Fruit fly (Drosophila melanogaster): ENCODE measurements around the gene CG14325.

The CG14325 gene

DNA sequence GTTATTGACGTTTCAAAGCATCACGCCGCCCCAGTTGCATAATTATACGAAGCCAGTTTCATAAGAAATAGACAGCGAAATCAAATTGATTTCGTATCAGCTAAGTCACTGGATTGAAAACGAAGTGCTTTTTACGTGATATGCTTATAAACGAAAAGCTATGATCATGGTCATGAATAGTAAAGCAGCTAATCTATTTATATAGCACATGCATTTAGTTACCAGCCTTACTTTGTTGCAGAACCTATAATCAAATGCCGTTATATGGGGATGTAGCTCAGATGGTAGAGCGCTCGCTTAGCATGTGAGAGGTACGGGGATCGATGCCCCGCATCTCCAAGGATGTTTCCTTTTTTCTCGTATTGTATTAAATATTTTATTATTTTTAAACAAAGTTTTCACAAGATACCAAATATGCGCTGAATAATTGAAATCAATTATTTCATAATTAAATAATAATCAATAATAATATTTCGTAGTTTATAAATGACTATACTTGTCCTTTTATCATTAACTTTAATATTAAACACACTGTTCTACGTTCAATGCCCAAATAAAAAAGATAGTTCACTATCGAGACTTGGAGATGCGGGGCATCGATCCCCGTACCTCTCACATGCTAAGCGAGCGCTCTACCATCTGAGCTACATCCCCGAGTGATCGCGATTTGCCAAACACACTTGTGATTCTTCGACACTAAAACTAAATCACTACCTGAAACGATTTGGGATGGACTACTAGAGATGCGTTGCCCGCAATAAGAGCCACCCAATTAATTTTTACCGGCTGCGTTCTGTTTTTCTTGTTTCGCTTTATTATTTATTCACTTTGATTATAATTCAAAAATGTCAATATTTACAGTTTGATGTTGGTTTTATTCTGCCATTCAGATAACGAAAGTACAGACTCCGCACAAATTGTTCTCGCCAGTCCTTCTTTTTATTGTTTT, 19.4 kb downstream of the CG14325 start:
- no peak for TF ChIP-seq ttk (optimal IDR thresholded peaks at IDR 0.05)
- no peak for TF ChIP-seq insv (optimal IDR thresholded peaks at IDR 0.05)
- no peak for TF ChIP-seq h (optimal IDR thresholded peaks at IDR 0.05)
- no peak for TF ChIP-seq psq (optimal IDR thresholded peaks at IDR 0.05)
- no peak for TF ChIP-seq Sin3A (optimal IDR thresholded peaks at IDR 0.05)
- no peak for TF ChIP-seq Myc (optimal IDR thresholded peaks at IDR 0.05)

DNA sequence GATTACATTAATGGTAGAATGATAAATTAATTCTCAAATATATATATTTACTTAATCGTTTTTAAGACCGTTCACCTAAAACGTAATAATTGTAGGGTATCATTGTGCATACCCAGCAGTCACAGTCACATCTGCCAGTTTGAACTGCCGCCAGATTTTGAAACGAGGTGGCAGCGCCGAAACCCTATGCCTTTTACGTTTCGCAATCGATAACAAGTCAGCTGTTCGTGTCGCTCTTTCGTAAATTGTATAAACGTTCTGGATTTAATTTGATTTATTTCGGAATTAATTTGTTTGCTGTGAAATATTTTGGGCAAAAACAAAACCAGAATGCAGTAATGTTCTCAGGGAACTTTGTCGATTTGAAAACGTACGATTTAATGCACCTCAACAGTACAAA, 20.5 kb downstream of the CG14325 start, which contains the start of gene CG14322:
Gene CG14322 (plus strand): TSS at position 236 of the 400 bp plus-strand sequence.
- TF ChIP-seq psq (optimal IDR thresholded peaks at IDR 0.05) = no peak
- TF ChIP-seq h (optimal IDR thresholded peaks at IDR 0.05) = no peak
- no peak for TF ChIP-seq ttk (optimal IDR thresholded peaks at IDR 0.05)
- TF ChIP-seq insv (optimal IDR thresholded peaks at IDR 0.05) = no peak
- no peak for TF ChIP-seq Myc (optimal IDR thresholded peaks at IDR 0.05)
- no peak for TF ChIP-seq Sin3A (optimal IDR thresholded peaks at IDR 0.05)

DNA sequence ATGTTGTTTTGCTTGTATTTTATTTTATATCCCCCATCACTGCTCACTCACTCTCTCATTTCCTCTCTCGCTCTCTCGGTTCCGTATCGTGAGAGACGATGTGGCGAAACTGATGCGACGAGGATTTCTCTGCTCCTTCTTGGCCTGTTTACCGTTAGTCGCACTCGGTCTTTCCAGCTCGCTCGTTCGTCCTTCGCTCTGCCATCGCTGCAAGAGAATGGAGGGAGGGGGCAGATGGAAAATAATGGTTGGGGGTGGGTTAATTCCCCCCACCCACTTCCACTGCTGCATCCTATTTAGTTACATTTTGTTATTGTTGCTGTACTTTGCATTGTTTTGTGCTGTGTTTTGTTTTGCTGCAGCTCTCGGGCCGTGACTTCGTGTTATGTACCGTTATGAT, 27.0 kb downstream of the CG14325 start:
- TF ChIP-seq insv (optimal IDR thresholded peaks at IDR 0.05) (no peak), h (optimal IDR thresholded peaks at IDR 0.05) (no peak)

DNA sequence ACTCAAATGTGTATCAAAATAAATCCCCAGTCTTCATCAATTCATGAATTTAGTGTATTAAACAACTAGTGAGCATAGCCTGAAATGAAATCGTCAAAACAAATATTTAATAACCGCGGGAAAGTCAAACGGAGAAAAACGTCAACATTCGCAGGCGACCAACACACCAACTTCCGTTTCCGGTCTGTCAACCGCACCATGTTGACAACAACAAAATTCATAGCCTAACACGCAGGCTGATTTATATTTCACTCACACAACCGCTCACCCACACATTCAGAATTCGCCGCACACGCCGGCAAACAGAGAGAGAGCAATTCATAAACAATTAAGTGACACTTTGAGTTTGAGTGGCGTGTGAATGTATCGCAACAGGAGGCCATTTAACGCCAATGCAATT, 28.1 kb downstream of the CG14325 start:
- TF ChIP-seq insv (optimal IDR thresholded peaks at IDR 0.05) = no peak
- TF ChIP-seq ttk (optimal IDR thresholded peaks at IDR 0.05) = no peak
- no peak for TF ChIP-seq psq (optimal IDR thresholded peaks at IDR 0.05)
- TF ChIP-seq h (optimal IDR thresholded peaks at IDR 0.05) = no peak
- TF ChIP-seq Myc (optimal IDR thresholded peaks at IDR 0.05) = no peak
- no peak for TF ChIP-seq Sin3A (optimal IDR thresholded peaks at IDR 0.05)

DNA sequence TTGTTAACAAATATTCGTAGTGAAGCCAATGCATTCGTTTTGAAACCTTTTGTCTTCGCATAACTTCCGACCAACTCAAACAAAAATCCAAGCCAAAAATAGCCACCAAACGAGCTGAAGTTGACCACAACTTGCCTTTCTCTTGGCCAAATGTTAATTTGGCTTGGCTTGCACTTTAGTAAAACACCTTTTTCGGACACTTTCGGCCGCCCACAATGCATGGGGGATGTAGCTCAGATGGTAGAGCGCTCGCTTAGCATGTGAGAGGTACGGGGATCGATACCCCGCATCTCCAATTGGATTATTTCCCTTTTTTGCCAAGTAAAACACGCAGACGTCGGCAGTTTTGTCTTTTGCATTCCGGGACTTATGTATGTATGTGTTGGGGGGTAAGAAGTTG, 30.0 kb downstream of the CG14325 start:
- TF ChIP-seq psq (optimal IDR thresholded peaks at IDR 0.05) (no peak), Sin3A (optimal IDR thresholded peaks at IDR 0.05) (no peak), Myc (optimal IDR thresholded peaks at IDR 0.05) (no peak), insv (optimal IDR thresholded peaks at IDR 0.05) (no peak), ttk (optimal IDR thresholded peaks at IDR 0.05) (no peak), h (optimal IDR thresholded peaks at IDR 0.05) (no peak)

DNA sequence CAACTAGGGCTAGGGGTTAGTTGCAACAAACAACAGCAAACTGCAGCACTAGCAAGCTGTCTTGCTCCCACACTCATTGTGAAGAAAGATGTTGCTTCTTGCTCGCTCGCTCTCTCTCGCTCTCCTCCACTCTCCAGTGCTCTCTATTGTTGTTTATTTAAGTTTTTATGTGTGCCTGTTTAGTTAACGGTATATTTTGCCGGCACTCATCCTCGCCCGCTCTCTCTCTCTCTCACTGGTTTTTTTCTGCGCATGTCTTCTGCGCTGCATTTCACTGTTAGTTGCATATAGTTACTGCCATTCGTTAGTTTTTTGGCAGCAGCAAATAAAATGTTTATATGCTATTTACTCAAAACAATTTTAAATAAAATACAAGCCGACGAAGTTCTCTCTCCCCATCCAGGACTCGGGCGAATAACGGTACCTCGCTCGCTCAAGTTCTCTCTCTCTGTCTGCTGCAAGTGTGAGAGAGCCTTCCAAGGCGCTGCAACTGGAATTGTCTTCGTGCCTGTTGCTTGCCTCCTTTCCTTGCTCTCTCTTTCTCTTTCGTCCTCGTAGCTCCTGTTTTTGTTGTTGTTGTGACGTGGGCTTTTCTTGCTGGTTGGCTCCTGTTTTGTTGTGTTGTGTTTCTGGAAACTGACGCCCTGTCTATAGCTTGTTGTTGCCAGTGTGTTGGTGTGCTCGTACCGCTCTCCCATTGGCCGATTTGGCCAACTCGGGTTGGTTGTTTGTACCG, 39.3 kb downstream of the CG14325 start:
- TF ChIP-seq insv (optimal IDR thresholded peaks at IDR 0.05) (no peak), Myc (optimal IDR thresholded peaks at IDR 0.05) (no peak), ttk (optimal IDR thresholded peaks at IDR 0.05) (no peak), Sin3A (optimal IDR thresholded peaks at IDR 0.05) (no peak), h (optimal IDR thresholded peaks at IDR 0.05) (no peak), psq (optimal IDR thresholded peaks at IDR 0.05) (no peak)

DNA sequence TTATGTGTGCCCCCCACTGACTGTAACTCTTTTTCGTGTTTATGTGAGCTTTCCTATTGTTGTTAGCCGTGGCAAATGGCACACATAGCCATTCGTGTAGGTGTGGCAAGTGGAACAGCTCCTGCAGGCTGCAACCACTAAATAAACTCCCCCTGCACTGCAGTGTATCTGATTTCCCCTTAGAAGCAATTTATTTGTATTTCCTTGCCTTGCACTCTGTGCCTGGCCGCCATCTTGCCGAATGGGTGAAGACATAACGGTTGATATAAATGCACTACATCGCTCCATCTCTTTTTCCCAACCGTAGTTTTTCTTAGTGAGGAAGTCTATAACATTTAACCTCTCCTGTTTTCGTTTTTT, 39.9 kb downstream of the CG14325 start:
- TF ChIP-seq ttk (optimal IDR thresholded peaks at IDR 0.05) = no peak
- no peak for TF ChIP-seq Myc (optimal IDR thresholded peaks at IDR 0.05)
- TF ChIP-seq Sin3A (optimal IDR thresholded peaks at IDR 0.05) = no peak
- no peak for TF ChIP-seq insv (optimal IDR thresholded peaks at IDR 0.05)
- no peak for TF ChIP-seq h (optimal IDR thresholded peaks at IDR 0.05)
- no peak for TF ChIP-seq psq (optimal IDR thresholded peaks at IDR 0.05)

DNA sequence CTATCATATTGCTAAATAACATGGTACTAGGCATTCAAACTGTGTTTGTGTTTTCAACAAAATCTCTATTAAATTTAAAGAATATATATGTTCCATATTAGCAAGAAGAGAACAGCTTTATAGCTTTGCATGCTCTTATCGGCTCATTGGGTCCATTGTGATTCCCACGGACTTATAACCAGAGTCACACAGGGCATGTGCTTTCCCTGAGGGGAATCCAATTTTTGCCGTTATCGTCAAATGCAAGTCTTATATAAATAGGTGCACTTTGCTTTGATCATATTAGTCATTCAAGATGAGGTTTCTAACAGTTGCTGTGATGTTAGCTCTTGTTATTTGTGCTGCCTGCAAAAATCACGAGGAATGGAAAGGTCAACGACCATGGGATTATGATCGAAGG, 40.4 kb downstream of the CG14325 start, which contains the start of gene CG45045:
Gene CG45045 (plus strand): TSS at position 294 of the 400 bp plus-strand sequence.
- TF ChIP-seq insv (optimal IDR thresholded peaks at IDR 0.05) (no peak), h (optimal IDR thresholded peaks at IDR 0.05) (no peak), Myc (optimal IDR thresholded peaks at IDR 0.05) (no peak), psq (optimal IDR thresholded peaks at IDR 0.05) (no peak), Sin3A (optimal IDR thresholded peaks at IDR 0.05) (no peak), ttk (optimal IDR thresholded peaks at IDR 0.05) (no peak)

DNA sequence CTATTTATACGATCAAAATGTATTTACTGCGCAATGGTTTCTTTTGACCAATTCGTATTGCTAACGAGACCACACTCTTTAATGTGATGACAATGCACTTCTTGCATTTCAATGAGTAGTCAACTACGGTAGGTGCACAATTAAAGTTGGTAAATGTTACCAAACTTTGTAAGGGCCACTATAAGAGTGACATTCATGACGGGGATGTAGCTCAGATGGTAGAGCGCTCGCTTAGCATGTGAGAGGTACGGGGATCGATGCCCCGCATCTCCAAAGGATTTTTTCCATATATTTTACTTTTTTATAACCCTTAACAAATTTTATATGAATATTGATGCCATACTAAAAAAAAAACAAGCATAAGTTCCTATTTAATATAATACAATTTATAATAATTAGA, 41.1 kb downstream of the CG14325 start:
- no peak for TF ChIP-seq Myc (optimal IDR thresholded peaks at IDR 0.05)
- TF ChIP-seq psq (optimal IDR thresholded peaks at IDR 0.05) = no peak
- no peak for TF ChIP-seq insv (optimal IDR thresholded peaks at IDR 0.05)
- TF ChIP-seq ttk (optimal IDR thresholded peaks at IDR 0.05) = no peak
- TF ChIP-seq Sin3A (optimal IDR thresholded peaks at IDR 0.05) = no peak
- no peak for TF ChIP-seq h (optimal IDR thresholded peaks at IDR 0.05)

DNA sequence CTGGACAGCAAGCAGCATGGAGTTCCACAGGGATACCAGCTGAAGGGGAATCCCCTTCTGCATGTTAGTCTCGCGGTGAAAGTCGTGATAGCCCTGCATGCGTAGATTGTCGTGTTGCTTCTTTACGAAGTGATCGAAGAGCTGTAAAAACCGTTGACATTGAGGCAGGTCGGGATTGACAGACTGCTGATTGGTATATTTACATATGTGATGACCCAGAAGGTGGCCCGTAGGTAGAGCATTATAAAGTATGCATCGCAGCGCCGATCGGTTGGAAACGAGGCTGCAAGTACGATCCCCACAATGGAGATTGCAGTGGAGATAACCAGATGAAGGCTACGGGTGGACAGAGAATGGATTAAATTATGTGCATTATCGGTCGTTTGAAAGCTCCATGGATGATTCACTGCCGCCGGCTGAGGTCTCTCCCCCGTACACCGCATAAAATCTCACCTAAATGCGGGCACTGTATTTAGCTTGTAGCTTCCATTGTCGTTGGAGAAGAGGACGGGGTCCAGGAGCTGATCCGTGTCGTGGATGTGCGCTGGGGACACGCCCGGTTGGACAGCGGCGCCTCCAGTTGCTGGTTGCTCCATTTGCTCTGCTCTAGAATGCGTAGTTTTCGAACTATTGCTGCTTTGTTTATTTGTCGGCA, 43.4 kb downstream of the CG14325 start:
- TF ChIP-seq psq (optimal IDR thresholded peaks at IDR 0.05) = no peak

DNA sequence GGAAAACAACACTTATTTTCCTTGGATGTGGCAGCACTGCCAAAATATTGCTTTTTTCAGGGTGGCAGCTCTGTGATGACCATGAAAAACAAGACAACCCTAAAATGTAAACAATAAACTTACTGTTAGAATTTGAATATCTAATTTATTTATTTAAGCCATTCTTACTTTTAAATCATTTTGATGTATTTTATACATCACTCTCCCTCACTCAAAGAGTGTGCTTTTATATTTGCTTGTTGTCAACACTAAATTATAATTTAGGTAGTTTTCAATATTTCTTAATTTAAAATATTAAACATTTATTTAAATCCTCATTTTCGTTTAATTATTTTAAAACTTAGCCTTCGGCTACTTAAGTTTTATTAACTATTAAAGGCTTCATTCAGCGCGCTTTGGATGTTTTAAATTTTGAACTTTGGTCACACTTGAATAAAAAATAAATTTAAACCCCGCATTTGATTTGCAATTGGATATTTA, 44.0 kb downstream of the CG14325 start, which contains the start of the genes CG7523 and Mps1:
Gene CG7523 (minus strand): TSS at position 39 of the 480 bp plus-strand sequence.
Gene Mps1 (plus strand): TSS at position 415 of the 480 bp plus-strand sequence.
- TF ChIP-seq h (optimal IDR thresholded peaks at IDR 0.05) (no peak), insv (optimal IDR thresholded peaks at IDR 0.05) (no peak), psq (optimal IDR thresholded peaks at IDR 0.05) (no peak), Myc (optimal IDR thresholded peaks at IDR 0.05) (no peak)

Data from Kc167 (cell line).